Worm (Caenorhabditis elegans) whole organism, late embryonic: ENCODE measurements around the gene gldi-2.

Experiments
- K09A11.1 ChIP-seq: sonication (generic microtip); optimal IDR thresholded peaks from 2 replicates; lab custom pipeline; 2017; ENCODE audit warnings: antibody characterized with exemption, mild to moderate bottlenecking, missing genetic modification characterization, missing compliant biosample characterization; ENCODE audit not compliant: insufficient read depth
- T23F11.4 ChIP-seq: fragments of 200-800 bp; sonication (Bioruptor generic); optimal IDR thresholded peaks from 2 replicates; lab custom pipeline; 2018; ENCODE audit warnings: mild to moderate bottlenecking, missing genetic modification characterization, missing compliant biosample characterization
- Y22D7AL.16 ChIP-seq: sonication (generic microtip); optimal IDR thresholded peaks from 2 replicates; lab custom pipeline; 2016; ENCODE audit warnings: missing genetic modification characterization, missing compliant biosample characterization
- ahr-1 ChIP-seq: sonication (generic microtip); optimal IDR thresholded peaks from 2 replicates; lab custom pipeline; 2016; ENCODE audit warnings: missing genetic modification characterization, missing compliant biosample characterization
- ama-1 ChIP-seq: fragments of 150-350 bp; optimal IDR thresholded peaks from 2 replicates; lab custom pipeline; 2014
- ceh-14 ChIP-seq: sonication (generic microtip); optimal IDR thresholded peaks from 2 replicates; lab custom pipeline; 2016; ENCODE audit warnings: missing genotype, missing genetic modification characterization, missing compliant biosample characterization
- ceh-18 ChIP-seq: sonication (generic microtip); optimal IDR thresholded peaks from 2 replicates; lab custom pipeline; 2016; ENCODE audit warnings: missing genetic modification characterization, missing compliant biosample characterization
- ceh-19 ChIP-seq: fragments of 200-800 bp; sonication (Bioruptor generic); optimal IDR thresholded peaks from 2 replicates; lab custom pipeline; 2018; ENCODE audit warnings: mild to moderate bottlenecking, missing genetic modification characterization, missing compliant biosample characterization
- ceh-2 ChIP-seq: sonication (generic microtip); optimal IDR thresholded peaks from 2 replicates; lab custom pipeline; 2016; ENCODE audit warnings: missing genotype, missing genetic modification characterization, missing compliant biosample characterization
- ceh-24 ChIP-seq: sonication (generic microtip); optimal IDR thresholded peaks from 2 replicates; lab custom pipeline; 2016; ENCODE audit warnings: mild to moderate bottlenecking, missing genetic modification characterization, missing compliant biosample characterization
- ceh-30 ChIP-seq: fragments of 150-350 bp; optimal IDR thresholded peaks from 2 replicates; lab custom pipeline; 2014; ENCODE audit warnings: missing biosample characterization, missing genetic modification characterization
- ceh-31 ChIP-seq: sonication (generic microtip); optimal IDR thresholded peaks from 2 replicates; lab custom pipeline; 2016; ENCODE audit warnings: missing genetic modification characterization, missing compliant biosample characterization
- ceh-45 ChIP-seq: fragments of 200-800 bp; sonication (Bioruptor generic); IDR thresholded peaks from 2 replicates; pipeline ENCODE4 v1.3.6; 2022; ENCODE audit warnings: missing genetic modification reagents, missing genetic modification characterization, missing compliant biosample characterization
- ceh-6 ChIP-seq: fragments of 200-800 bp; sonication (Bioruptor generic); optimal IDR thresholded peaks from 2 replicates; lab custom pipeline; 2018; ENCODE audit warnings: mild to moderate bottlenecking, missing genetic modification characterization, missing compliant biosample characterization
- ceh-9 ChIP-seq: sonication (generic microtip); optimal IDR thresholded peaks from 2 replicates; lab custom pipeline; 2016; ENCODE audit warnings: mild to moderate bottlenecking, missing genetic modification characterization, inconsistent platforms, missing compliant biosample characterization
- dmd-4 ChIP-seq: sonication (generic microtip); optimal IDR thresholded peaks from 2 replicates; lab custom pipeline; 2016; ENCODE audit warnings: borderline replicate concordance, missing genetic modification characterization, missing compliant biosample characterization
- dve-1 ChIP-seq: sonication (generic microtip); optimal IDR thresholded peaks from 2 replicates; lab custom pipeline; 2017; ENCODE audit warnings: antibody characterized with exemption, mild to moderate bottlenecking, missing genetic modification characterization, missing compliant biosample characterization
- elt-2 ChIP-seq: sonication (generic microtip); optimal IDR thresholded peaks from 2 replicates; lab custom pipeline; 2016; ENCODE audit warnings: missing genetic modification reagents, missing genetic modification characterization, missing compliant biosample characterization
- elt-4 ChIP-seq: sonication (generic microtip); optimal IDR thresholded peaks from 2 replicates; lab custom pipeline; 2016; ENCODE audit warnings: missing genetic modification characterization, missing compliant biosample characterization
- fax-1 ChIP-seq: sonication (generic microtip); optimal IDR thresholded peaks from 2 replicates; lab custom pipeline; 2016; ENCODE audit warnings: missing genotype, missing genetic modification characterization, missing compliant biosample characterization
- gmeb-2 ChIP-seq: sonication (generic microtip); optimal IDR thresholded peaks from 2 replicates; lab custom pipeline; 2016; ENCODE audit warnings: missing genetic modification characterization, inconsistent platforms, missing compliant biosample characterization
- hlh-13 ChIP-seq: fragments of 200-800 bp; sonication (Bioruptor generic); optimal IDR thresholded peaks from 2 replicates; lab custom pipeline; 2018; ENCODE audit warnings: mild to moderate bottlenecking, missing genetic modification characterization, missing compliant biosample characterization
- hlh-30 ChIP-seq: sonication (generic microtip); optimal IDR thresholded peaks from 2 replicates; lab custom pipeline; 2017; ENCODE audit warnings: antibody characterized with exemption, missing genetic modification characterization, missing compliant biosample characterization; ENCODE audit not compliant: insufficient read depth
- hlh-8 ChIP-seq: sonication (generic microtip); optimal IDR thresholded peaks from 2 replicates; lab custom pipeline; 2016; ENCODE audit warnings: missing genotype, missing genetic modification characterization, missing compliant biosample characterization
- lin-11 ChIP-seq: fragments of 200-800 bp; sonication (Bioruptor generic); optimal IDR thresholded peaks from 2 replicates; lab custom pipeline; 2018; ENCODE audit warnings: mild to moderate bottlenecking, missing genetic modification characterization, missing compliant biosample characterization
- mec-3 ChIP-seq: sonication (generic microtip); optimal IDR thresholded peaks from 2 replicates; lab custom pipeline; 2016; ENCODE audit warnings: borderline replicate concordance, missing genetic modification characterization, missing compliant biosample characterization
- nfya-1 ChIP-seq: sonication (generic microtip); optimal IDR thresholded peaks from 2 replicates; lab custom pipeline; 2017; ENCODE audit warnings: missing genetic modification characterization, mild to moderate bottlenecking, missing compliant biosample characterization, antibody characterized with exemption, moderate library complexity
- nhr-11 ChIP-seq: fragments of 150-350 bp; optimal IDR thresholded peaks from 2 replicates; lab custom pipeline; 2014; ENCODE audit warnings: missing biosample characterization, missing genetic modification characterization
- nhr-232 ChIP-seq: sonication (generic microtip); optimal IDR thresholded peaks from 2 replicates; lab custom pipeline; 2016; ENCODE audit warnings: missing genetic modification characterization, missing compliant biosample characterization
- odd-2 ChIP-seq: sonication (generic microtip); optimal IDR thresholded peaks from 2 replicates; lab custom pipeline; 2017; ENCODE audit warnings: antibody characterized with exemption, mild to moderate bottlenecking, missing genetic modification characterization, missing compliant biosample characterization
- pag-3 ChIP-seq: sonication (generic microtip); optimal IDR thresholded peaks from 2 replicates; lab custom pipeline; 2016; ENCODE audit warnings: missing compliant biosample characterization, missing genetic modification characterization, borderline replicate concordance
- pax-1 ChIP-seq: fragments of 150-350 bp; optimal IDR thresholded peaks from 2 replicates; lab custom pipeline; 2014; ENCODE audit warnings: missing biosample characterization, missing genetic modification characterization
- pha-2 ChIP-seq: sonication (generic microtip); optimal IDR thresholded peaks from 2 replicates; lab custom pipeline; 2017; ENCODE audit warnings: mild to moderate bottlenecking, missing genetic modification characterization, missing compliant biosample characterization
- pros-1 ChIP-seq: fragments of 150-350 bp; optimal IDR thresholded peaks from 2 replicates; lab custom pipeline; 2014; ENCODE audit warnings: missing biosample characterization, missing genetic modification reagents, missing genetic modification characterization
- ref-2 ChIP-seq: sonication (generic microtip); optimal IDR thresholded peaks from 2 replicates; lab custom pipeline; 2016; ENCODE audit warnings: missing genetic modification characterization, missing compliant biosample characterization
- sdc-2 ChIP-seq: sonication (generic microtip); optimal IDR thresholded peaks from 2 replicates; lab custom pipeline; 2016; ENCODE audit warnings: missing genotype, missing genetic modification characterization, missing compliant biosample characterization
- sox-2 ChIP-seq: fragments of 200-800 bp; sonication (Bioruptor generic); IDR thresholded peaks from 2 replicates; pipeline ENCODE4 v1.3.6; 2022; ENCODE audit warnings: missing genetic modification reagents, missing genetic modification characterization, missing compliant biosample characterization
- tbx-2 ChIP-seq: sonication (generic microtip); optimal IDR thresholded peaks from 2 replicates; lab custom pipeline; 2016; ENCODE audit warnings: missing genetic modification characterization, missing compliant biosample characterization
- tbx-7 ChIP-seq: sonication (generic microtip); optimal IDR thresholded peaks from 2 replicates; lab custom pipeline; 2016; ENCODE audit warnings: missing genotype, missing genetic modification characterization, missing compliant biosample characterization
- ttx-3 ChIP-seq: sonication (generic microtip); optimal IDR thresholded peaks from 2 replicates; lab custom pipeline; 2016; ENCODE audit warnings: missing genetic modification reagents, missing genetic modification characterization, missing compliant biosample characterization
- unc-3 ChIP-seq, 2 experiments: fragments of 200-800 bp in 1 of 2; sonication (Bioruptor generic) in 1 of 2; sonication (generic microtip) in 1 of 2; conservative IDR thresholded peaks in 1 of 2; optimal IDR thresholded peaks in 1 of 2; 2 replicates each; pipeline versions ENCODE4 v1.3.6 to Lab custom; 2016 to 2022; ENCODE audit warnings: missing compliant biosample characterization in 2 of 2, missing genetic modification characterization in 2 of 2, missing genetic modification reagents in 1 of 2
- unc-42 ChIP-seq: sonication (generic microtip); optimal IDR thresholded peaks from 2 replicates; lab custom pipeline; 2016; ENCODE audit warnings: missing genotype, missing genetic modification characterization, missing compliant biosample characterization
- unc-55 ChIP-seq: sonication (generic microtip); optimal IDR thresholded peaks from 2 replicates; lab custom pipeline; 2017; ENCODE audit warnings: missing biosample characterization, missing genetic modification reagents, missing genetic modification characterization
- unc-86 ChIP-seq: sonication (generic microtip); optimal IDR thresholded peaks from 2 replicates; lab custom pipeline; 2016; ENCODE audit warnings: missing genetic modification characterization, missing compliant biosample characterization
- zip-5 ChIP-seq: sonication (generic microtip); optimal IDR thresholded peaks from 2 replicates; lab custom pipeline; 2016; ENCODE audit warnings: missing genetic modification characterization, missing compliant biosample characterization
- ztf-16 ChIP-seq: sonication (generic microtip); optimal IDR thresholded peaks from 2 replicates; lab custom pipeline; 2017; ENCODE audit warnings: missing genetic modification characterization, missing compliant biosample characterization

gldi-2 gene

DNA sequence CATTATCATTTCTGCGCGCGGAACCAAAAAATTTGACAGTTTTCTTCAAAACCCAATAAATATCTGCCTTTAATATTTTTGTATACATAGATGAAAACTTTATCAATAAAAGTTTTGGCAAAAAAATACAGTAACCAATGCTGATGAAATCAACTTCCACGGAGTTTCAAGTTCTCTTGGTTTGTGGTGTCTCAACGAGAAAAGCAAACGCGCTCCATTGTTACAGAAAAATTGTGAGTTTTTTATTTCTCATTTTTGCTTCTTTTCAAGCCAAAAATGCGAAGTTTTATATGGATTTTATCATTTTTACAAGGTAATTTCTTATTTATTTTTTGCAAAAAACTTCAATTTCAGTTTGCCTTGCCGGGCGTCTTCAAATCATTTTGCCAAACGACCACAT lies 48.6 kb upstream of the gldi-2 start, which contains the start of gene T14B4.3 (continued):
- TF ChIP-seq hlh-30 (tag; lab: Kevin White, UChicago) (no peak), nfya-1 (tag; lab: Kevin White, UChicago) (no peak)
- TF ChIP-seq, all 69 proteins: peak for 25

DNA sequence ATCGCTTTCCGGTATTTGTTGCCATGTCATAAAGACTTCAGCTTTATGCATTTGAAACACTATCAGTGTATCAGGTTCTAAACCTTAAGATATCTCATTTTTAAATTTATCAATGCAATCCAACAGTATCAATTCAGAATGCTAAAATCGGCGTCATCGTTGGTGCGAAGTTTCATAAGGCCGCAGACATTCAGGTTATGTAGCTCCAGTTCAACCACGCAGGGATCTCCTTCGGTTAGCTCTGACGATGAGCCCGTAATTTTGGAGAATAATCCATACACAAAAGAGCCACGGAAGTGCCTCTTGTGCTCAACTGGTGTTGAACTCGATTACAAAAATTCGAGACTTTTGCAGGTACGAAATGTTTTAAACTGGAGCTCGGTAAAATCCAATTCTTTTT lies 47.2 kb upstream of the gldi-2 start, which contains the start of gene mrps-18.C:
mrps-18.C (plus strand) TSS at position 138 of the 400 bp plus-strand sequence.
- TF ChIP-seq Y22D7AL.16 (tag; lab: Kevin White, UChicago) (no peak), nfya-1 (tag; lab: Kevin White, UChicago) (no peak), pax-1 (tag; lab: Kevin White, UChicago) (no peak), mec-3 (no peak), elt-4 (tag; lab: Kevin White, UChicago) (no peak), K09A11.1 (tag; lab: Kevin White, UChicago) (no peak), lin-11 (tag; lab: Kevin White, UChicago) (no peak), tbx-7 (tag; lab: Kevin White, UChicago) (no peak), ceh-19 (no peak)

ce11 chrII:6736604-6737003 lies 46.6 kb upstream of the gldi-2 start, which contains the start of gene T14B4.1:
Gene T14B4.1 (plus strand): TSS chrII:6736904.
- TF ChIP-seq unc-55 (GFP tag; lab: Kevin White, UChicago) (no peak), ceh-31 (no peak), gmeb-2 (tag; lab: Kevin White, UChicago) (no peak), ceh-9 (tag; lab: Kevin White, UChicago) (no peak), ceh-14 (no peak), nhr-11 (tag; lab: Kevin White, UChicago) (no peak), ref-2 (no peak), mec-3 (no peak), odd-2 (tag; lab: Kevin White, UChicago) (no peak), elt-2 (tag; lab: Kevin White, UChicago) (no peak), ceh-18 (tag; lab: Kevin White, UChicago) (no peak), hlh-8 (no peak), pag-3 (no peak)

DNA sequence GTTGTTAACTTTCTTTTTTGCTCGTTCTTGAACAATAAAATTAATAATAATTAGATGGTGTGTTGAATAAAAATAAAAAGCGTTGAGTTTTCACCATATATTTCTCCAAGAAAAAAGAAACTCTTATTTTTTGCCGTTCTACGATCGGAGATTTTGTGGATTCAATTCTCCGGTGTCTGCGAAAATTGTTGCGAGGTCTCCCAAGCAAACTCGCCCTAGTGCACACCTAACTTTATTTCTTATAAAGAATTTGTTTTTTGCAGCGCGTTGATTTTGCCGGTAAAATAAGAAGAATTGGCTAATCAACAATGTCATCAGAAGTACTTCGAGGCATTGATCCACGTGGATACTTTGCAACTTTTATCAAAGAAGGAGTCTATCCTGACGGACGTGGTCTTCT lies 41.8 kb upstream of the gldi-2 start, which contains the start of gene exos-8:
exos-8 (plus strand) TSS at position 264 of the 400 bp plus-strand sequence.
- TF ChIP-seq nhr-232 (no peak), dmd-4 (tag; lab: Kevin White, UChicago) (peak; percentile 72), T23F11.4 (GFP tag; lab: Kevin White, UChicago) (peak; percentile 11), zip-5 (tag; lab: Kevin White, UChicago) (peak; percentile 91), pag-3 (no peak), ceh-6 (no peak), hlh-13 (GFP tag; lab: Kevin White, UChicago) (peak; percentile 21), hlh-30 (tag; lab: Kevin White, UChicago) (no peak), hlh-8 (peak; percentile 76), ttx-3 (tag; lab: Kevin White, UChicago) (peak; percentile 49), unc-42 (peak; percentile 85), ceh-45 (GFP tag; lab: Robert Waterston, UW) (no peak), ceh-30 (tag; lab: Kevin White, UChicago) (no peak), dve-1 (no peak), ztf-16 (peak; percentile 30), elt-2 (tag; lab: Kevin White, UChicago) (no peak), Y22D7AL.16 (tag; lab: Kevin White, UChicago) (no peak), unc-3 (GFP tag; conservative IDR thresholded peaks at IDR 0.05; lab: Robert Waterston, UW) (no peak), unc-3 (tag; optimal IDR thresholded peaks at IDR 0.05; lab: Kevin White, UChicago) (peak; percentile 64), ceh-24 (tag; lab: Kevin White, UChicago) (no peak), nfya-1 (tag; lab: Kevin White, UChicago) (peak; percentile 1), ceh-18 (tag; lab: Kevin White, UChicago) (peak; percentile 59), fax-1 (tag; lab: Kevin White, UChicago) (peak; percentile 91), pros-1 (tag; lab: Kevin White, UChicago) (no peak), unc-86 (tag; lab: Kevin White, UChicago) (peak; percentile 49), ceh-31 (peak; percentile 97), ceh-2 (tag; lab: Kevin White, UChicago) (peak; percentile 90), ahr-1 (tag; lab: Kevin White, UChicago) (peak; percentile 58), tbx-2 (tag; lab: Kevin White, UChicago) (peak; percentile 96), pha-2 (no peak), sox-2 (GFP tag; lab: Robert Waterston, UW) (no peak), sdc-2 (tag; lab: Kevin White, UChicago) (no peak), unc-55 (GFP tag; lab: Kevin White, UChicago) (no peak), ama-1 (lab: Kevin White, UChicago) (no peak)
